Fruit fly (Drosophila melanogaster): ENCODE data around the gene PolD1.

The PolD1 gene

DNA sequence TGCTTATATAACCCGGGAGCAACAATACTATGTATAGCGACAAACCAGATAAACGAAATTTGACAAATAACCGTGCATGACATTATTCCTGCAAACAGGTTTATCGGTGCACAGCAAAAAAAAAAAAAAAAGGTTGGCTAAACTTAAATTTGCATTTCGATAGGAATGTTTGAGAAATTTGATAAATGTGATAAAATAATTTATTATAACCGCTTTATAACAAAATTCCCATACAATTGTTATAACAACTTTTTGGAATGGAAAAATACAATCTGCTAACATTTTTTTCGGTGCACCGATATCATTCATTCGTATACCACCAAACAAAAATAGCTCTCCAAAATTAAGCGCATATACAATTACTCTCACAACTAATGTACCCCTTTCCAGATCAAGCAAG is 10.1 kb downstream of the PolD1 start (continued):
- no peak for TF ChIP-seq CG9437 (GFP tag; optimal IDR thresholded peaks at IDR 0.05)
- no peak for TF ChIP-seq lov (optimal IDR thresholded peaks at IDR 0.05)
- TF ChIP-seq lov (GFP tag; IDR thresholded peaks at IDR 0.05): no peak
- TF ChIP-seq sqz (GFP tag; optimal IDR thresholded peaks at IDR 0.05): no peak
- TF ChIP-seq Bteb2 (GFP tag; optimal IDR thresholded peaks at IDR 0.05): no peak
- TF ChIP-seq Ets65A (GFP tag): peak; percentile 16
- TF ChIP-seq ftz-f1 (GFP tag; optimal IDR thresholded peaks at IDR 0.05): no peak
- TF ChIP-seq Oli (tag; optimal IDR thresholded peaks at IDR 0.05): peak; percentile 36
- TF ChIP-seq CG17385 (GFP tag; optimal IDR thresholded peaks at IDR 0.05): peak; percentile 32
- TF ChIP-seq CG11247 (GFP tag; IDR thresholded peaks at IDR 0.05): peak; percentile 55; the same call in 1 of the 2 replicates
- TF ChIP-seq Gsc (GFP tag; IDR thresholded peaks at IDR 0.05): 0 out of 2 replicates have a peak, but pooled peaks have one; percentile 22
- TF ChIP-seq CG11456 (GFP tag; IDR thresholded peaks at IDR 0.05): peak; percentile 69
- TF ChIP-seq Atf3 (GFP tag; optimal IDR thresholded peaks at IDR 0.05): no peak
- peak; percentile 41 for TF ChIP-seq CG8924 (tag; optimal IDR thresholded peaks at IDR 0.05)
- TF ChIP-seq stc (GFP tag; IDR thresholded peaks at IDR 0.05): peak; percentile 74
- TF ChIP-seq CG7745 (tag; optimal IDR thresholded peaks at IDR 0.05): no peak
- no peak for TF ChIP-seq CG8944 (GFP tag; optimal IDR thresholded peaks at IDR 0.05)
- TF ChIP-seq hth (optimal IDR thresholded peaks at IDR 0.05): no peak
- no peak for TF ChIP-seq CG6654 (GFP tag; optimal IDR thresholded peaks at IDR 0.05)
- peak; percentile 82 for TF ChIP-seq CG31441 (GFP tag; IDR thresholded peaks at IDR 0.05)
- peak; percentile 14 for TF ChIP-seq CG10543 (GFP tag; optimal IDR thresholded peaks at IDR 0.05)
- TF ChIP-seq CG4424 (GFP tag; optimal IDR thresholded peaks at IDR 0.05): peak; percentile 27
- TF ChIP-seq fd96Cb (tag; optimal IDR thresholded peaks at IDR 0.05): peak; percentile 46
- no peak for TF ChIP-seq hbn (GFP tag; IDR thresholded peaks at IDR 0.05; ENCODE audit: partially characterized antibody)
- TF ChIP-seq CG10366 (GFP tag; IDR thresholded peaks at IDR 0.05): 0 out of 2 replicates have a peak, but pooled peaks have one; percentile 42
- TF ChIP-seq chinmo (GFP tag; IDR thresholded peaks at IDR 0.05; ENCODE audit: partially characterized antibody): no peak
- no peak for TF ChIP-seq schlank (tag; optimal IDR thresholded peaks at IDR 0.05)
- TF ChIP-seq CG8089 (GFP tag; optimal IDR thresholded peaks at IDR 0.05): no peak
- no peak for TF ChIP-seq Hr78 (GFP tag; optimal IDR thresholded peaks at IDR 0.05)
- TF ChIP-seq Ada2b (GFP tag; IDR thresholded peaks at IDR 0.05): peak; percentile 66
- TF ChIP-seq CG15601 (tag; optimal IDR thresholded peaks at IDR 0.05): no peak
- no peak for TF ChIP-seq bowl (GFP tag; IDR thresholded peaks at IDR 0.05)
- TF ChIP-seq prd (optimal IDR thresholded peaks at IDR 0.05): no peak
- peak; percentile 79 for TF ChIP-seq prd (GFP tag; IDR thresholded peaks at IDR 0.05)
- TF ChIP-seq CG7987 (GFP tag; optimal IDR thresholded peaks at IDR 0.05): no peak
- TF ChIP-seq bab2 (GFP tag; optimal IDR thresholded peaks at IDR 0.05): peak; percentile 31
- peak; percentile 55 for TF ChIP-seq caup (GFP tag; optimal IDR thresholded peaks at IDR 0.05; ENCODE audit: severe bottlenecking)
- no peak for TF ChIP-seq Fer2 (tag; optimal IDR thresholded peaks at IDR 0.05)
- TF ChIP-seq nmo (GFP tag; optimal IDR thresholded peaks at IDR 0.05): peak; percentile 53
- TF ChIP-seq CG8359 (GFP tag; optimal IDR thresholded peaks at IDR 0.05; ENCODE audit: borderline replicate concordance): no peak
- TF ChIP-seq grn (GFP tag; optimal IDR thresholded peaks at IDR 0.05): no peak
- no peak for TF ChIP-seq ham (GFP tag; IDR thresholded peaks at IDR 0.05)
- TF ChIP-seq Hsf (GFP tag; optimal IDR thresholded peaks at IDR 0.05): no peak
- TF ChIP-seq Meics (GFP tag; optimal IDR thresholded peaks at IDR 0.05): peak; percentile 50
- no peak for TF ChIP-seq wek (GFP tag; optimal IDR thresholded peaks at IDR 0.05)
- peak; percentile 73 for TF ChIP-seq CG11695 (GFP tag; IDR thresholded peaks at IDR 0.05)
- no peak for TF ChIP-seq trh (GFP tag; optimal IDR thresholded peaks at IDR 0.05)
- no peak for TF ChIP-seq Poxn (GFP tag; IDR thresholded peaks at IDR 0.05)
- peak; percentile 68 for TF ChIP-seq Fer1 (GFP tag; optimal IDR thresholded peaks at IDR 0.05)
- peak; percentile 58 for TF ChIP-seq slbo (GFP tag; IDR thresholded peaks at IDR 0.05)
- no peak for TF ChIP-seq Lhr (GFP tag; optimal IDR thresholded peaks at IDR 0.05)
- peak; percentile 72 for TF ChIP-seq CG11504 (tag; optimal IDR thresholded peaks at IDR 0.05)
